Worm (Caenorhabditis elegans): Measurements from ENCODE around the gene C35D10.3.

ce11 chrIII:4850139-4850538 is 18.6 kb upstream of the C35D10.3 start, which contains the start of gene F26A1.1:
- no peak for TF ChIP-seq pqm-1 (tag; optimal IDR thresholded peaks at IDR 0.05)
- no peak for TF ChIP-seq zag-1 (tag; optimal IDR thresholded peaks at IDR 0.05)

All from whole organism, L3 larva.